Worm (Caenorhabditis elegans) whole organism, mixed stage, embryonic: ENCODE data around the gene daf-41.

ENCODE experiments used
- M03D4.4 ChIP-seq: sonication (generic microtip); optimal IDR thresholded peaks from 2 replicates; lab custom pipeline; 2017; ENCODE audit warnings: mild to moderate bottlenecking, missing genetic modification characterization, missing compliant biosample characterization
- ces-1 ChIP-seq: fragments of 150-350 bp; optimal IDR thresholded peaks from 2 replicates; lab custom pipeline; 2014; ENCODE audit warnings: missing biosample characterization, missing genetic modification reagents, missing genetic modification characterization
- cnd-1 ChIP-seq: fragments of 200-800 bp; sonication (Bioruptor generic); optimal IDR thresholded peaks from 2 replicates; lab custom pipeline; 2018; ENCODE audit warnings: mild to moderate bottlenecking, missing genetic modification characterization, missing compliant biosample characterization
- flh-1 ChIP-seq: fragments of 200-800 bp; sonication (Bioruptor generic); optimal IDR thresholded peaks from 2 replicates; lab custom pipeline; 2018; ENCODE audit warnings: mild to moderate bottlenecking, missing genetic modification characterization, moderate library complexity, missing compliant biosample characterization
- lin-13 ChIP-seq: fragments of 150-350 bp; optimal IDR thresholded peaks from 2 replicates; lab custom pipeline; 2014; ENCODE audit warnings: missing biosample characterization, missing genetic modification characterization
- lsy-2 ChIP-seq: fragments of 150-350 bp; optimal IDR thresholded peaks from 2 replicates; lab custom pipeline; 2014; ENCODE audit warnings: missing biosample characterization, missing genetic modification characterization
- mab-5 ChIP-seq: fragments of 150-350 bp; optimal IDR thresholded peaks from 2 replicates; lab custom pipeline; 2014; ENCODE audit warnings: missing biosample characterization, missing genetic modification characterization
- mep-1 ChIP-seq: fragments of 150-350 bp; optimal IDR thresholded peaks from 2 replicates; lab custom pipeline; 2017; ENCODE audit warnings: missing biosample characterization, missing genetic modification reagents, missing genetic modification characterization, inconsistent platforms
- nhr-12 ChIP-seq: fragments of 150-350 bp; optimal IDR thresholded peaks from 2 replicates; lab custom pipeline; 2014; ENCODE audit warnings: missing biosample characterization, missing genetic modification characterization
- nhr-237 ChIP-seq: fragments of 150-350 bp; optimal IDR thresholded peaks from 2 replicates; lab custom pipeline; 2014; ENCODE audit warnings: missing biosample characterization, missing genetic modification characterization
- nhr-28 ChIP-seq: fragments of 150-350 bp; optimal IDR thresholded peaks from 2 replicates; lab custom pipeline; 2014; ENCODE audit warnings: missing biosample characterization, missing genetic modification characterization
- pha-4 ChIP-seq: fragments of 150-350 bp; optimal IDR thresholded peaks from 2 replicates; lab custom pipeline; 2018; ENCODE audit warnings: missing biosample characterization, missing genetic modification reagents, missing genetic modification characterization
- snpc-4 ChIP-seq: fragments of 150-350 bp; optimal IDR thresholded peaks from 2 replicates; lab custom pipeline; 2014; ENCODE audit warnings: missing biosample characterization, missing genetic modification characterization
- sptf-1 ChIP-seq: sonication (generic microtip); optimal IDR thresholded peaks from 2 replicates; lab custom pipeline; 2017; ENCODE audit warnings: mild to moderate bottlenecking, missing genetic modification characterization, moderate library complexity, missing compliant biosample characterization
- unc-120 ChIP-seq: sonication (generic microtip); optimal IDR thresholded peaks from 2 replicates; lab custom pipeline; 2017; ENCODE audit warnings: missing genetic modification characterization, missing compliant biosample characterization; ENCODE audit not compliant: poor library complexity, severe bottlenecking
- unc-62 ChIP-seq: fragments of 150-350 bp; optimal IDR thresholded peaks from 2 replicates; lab custom pipeline; 2014; ENCODE audit warnings: missing biosample characterization, missing genetic modification reagents, missing genetic modification characterization
- zip-8 ChIP-seq: fragments of 150-350 bp; optimal IDR thresholded peaks from 2 replicates; lab custom pipeline; 2014; ENCODE audit warnings: missing biosample characterization, missing genetic modification characterization
- ztf-11 ChIP-seq: fragments of 150-350 bp; optimal IDR thresholded peaks from 2 replicates; lab custom pipeline; 2014; ENCODE audit warnings: missing biosample characterization, missing genetic modification characterization

The daf-41 gene

ce11 chrIII:5227831-5228467 lies 46.6 kb downstream of the daf-41 start, which contains the start of the genes C34E10.12, C34E10.10 and atp-2 (continued):
- TF ChIP-seq unc-120 (tag; lab: Kevin White, UChicago) (peak; percentile 80), zip-8 (tag; lab: Kevin White, UChicago) (no peak), nhr-28 (tag; lab: Kevin White, UChicago) (no peak), lsy-2 (tag; lab: Kevin White, UChicago) (peak; percentile 84)

- TF ChIP-seq ces-1 (GFP tag; lab: Kevin White, UChicago): no peak
These were observed 49.2 kb downstream of the daf-41 start, which contains the start of gene nex-1 for ce11 chrIII:5225321-5225720. nex-1 (plus strand) TSS chrIII:5225621.

DNA sequence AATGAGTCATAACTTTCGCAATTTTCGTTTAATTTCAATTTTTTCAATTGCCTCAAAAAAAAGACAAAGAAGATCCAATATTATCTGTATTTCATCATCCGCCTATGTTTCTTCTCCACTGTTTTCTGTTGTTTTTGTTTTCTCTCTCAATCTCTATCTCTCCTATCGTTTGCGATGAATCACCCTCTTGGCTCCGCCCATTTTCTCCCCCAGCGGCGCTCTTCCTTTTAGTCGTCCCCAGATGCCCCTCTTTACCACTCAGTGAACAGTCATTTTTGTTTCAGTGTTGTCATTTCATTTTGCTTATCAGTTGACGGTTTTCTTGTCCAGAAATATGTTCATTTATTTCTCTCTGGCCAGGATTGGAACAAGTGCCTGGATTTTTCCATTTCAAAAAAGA lies 49.7 kb downstream of the daf-41 start:
- TF ChIP-seq lsy-2 (tag; lab: Kevin White, UChicago): no peak
- no peak for TF ChIP-seq M03D4.4 (tag; lab: Kevin White, UChicago)
- no peak for TF ChIP-seq unc-62 (GFP tag; lab: Kevin White, UChicago)
- TF ChIP-seq mep-1: no peak
- no peak for TF ChIP-seq nhr-237
- TF ChIP-seq sptf-1: no peak
- no peak for TF ChIP-seq cnd-1 (tag; lab: Kevin White, UChicago)
- TF ChIP-seq ztf-11 (tag; lab: Kevin White, UChicago): no peak
- TF ChIP-seq snpc-4 (tag; lab: Kevin White, UChicago): no peak
- TF ChIP-seq zip-8 (tag; lab: Kevin White, UChicago): no peak
- TF ChIP-seq nhr-12 (tag; lab: Kevin White, UChicago): no peak
- TF ChIP-seq mab-5 (tag; lab: Kevin White, UChicago): no peak
- TF ChIP-seq lin-13: no peak
- TF ChIP-seq pha-4 (tag; lab: Kevin White, UChicago): no peak
- TF ChIP-seq flh-1 (GFP tag; lab: Kevin White, UChicago): no peak
